Worm (Caenorhabditis elegans) whole organism, midembryonic: ENCODE data around the gene otub-4.
"Not testable (repeated sequence)": the region's sequence is repeated elsewhere in the genome, so short reads cannot be mapped to it uniquely, and the experiment has no call there.

Experiments used
- T22C8.4 ChIP-seq: fragments of 200-800 bp; sonication (Bioruptor generic); IDR thresholded peaks from 2 replicates; pipeline ENCODE4 v1.3.6; 2022; ENCODE audit warnings: missing genetic modification characterization, missing compliant biosample characterization
- cog-1 ChIP-seq: sonication (generic microtip); optimal IDR thresholded peaks from 2 replicates; lab custom pipeline; 2016; ENCODE audit warnings: missing genetic modification characterization, missing compliant biosample characterization
- flt-1 ChIP-seq: fragments of 200-800 bp; sonication (Bioruptor generic); IDR thresholded peaks from 2 replicates; pipeline ENCODE4 v1.3.6; 2022; ENCODE audit warnings: missing genetic modification characterization, missing compliant biosample characterization
- klf-2 ChIP-seq: fragments of 200-800 bp; sonication (Bioruptor generic); conservative IDR thresholded peaks from 2 replicates; pipeline ENCODE4 v1.3.6; 2022; ENCODE audit warnings: missing genetic modification reagents, missing genetic modification characterization, missing compliant biosample characterization
- med-1 ChIP-seq: sonication (generic microtip); optimal IDR thresholded peaks from 2 replicates; lab custom pipeline; 2017; ENCODE audit warnings: missing genetic modification characterization, mild to moderate bottlenecking, missing compliant biosample characterization, antibody characterized with exemption, missing genetic modification reagents; ENCODE audit not compliant: insufficient read depth
- ref-1 ChIP-seq: fragments of 200-800 bp; sonication (Bioruptor generic); conservative IDR thresholded peaks from 2 replicates; pipeline ENCODE4 v1.3.6; 2022; ENCODE audit warnings: missing genetic modification reagents, missing genetic modification characterization, missing compliant biosample characterization
- tab-1 ChIP-seq: fragments of 200-800 bp; sonication (Bioruptor generic); IDR thresholded peaks from 2 replicates; pipeline ENCODE4 v1.3.6; 2022; ENCODE audit warnings: missing genetic modification characterization, missing compliant biosample characterization
- ztf-23 ChIP-seq: fragments of 200-800 bp; sonication (Bioruptor generic); IDR thresholded peaks from 2 replicates; pipeline ENCODE4 v1.3.6; 2022; ENCODE audit warnings: missing genetic modification reagents, missing genetic modification characterization, missing compliant biosample characterization
- ztf-29 ChIP-seq: fragments of 200-800 bp; sonication (Bioruptor generic); IDR thresholded peaks from 2 replicates; pipeline ENCODE4 v1.3.6; 2022; ENCODE audit warnings: missing genetic modification reagents, missing genetic modification characterization, missing compliant biosample characterization

ce11 chrIV:3389999-3390398, 12.1 kb upstream of the otub-4 start, which contains the start of gene B0546.5:
- TF ChIP-seq flt-1 (GFP tag; lab: Robert Waterston, UW); ztf-23; T22C8.4 (GFP tag; lab: Robert Waterston, UW); klf-2 (GFP tag; lab: Robert Waterston, UW); tab-1 (GFP tag; lab: Robert Waterston, UW); cog-1 (tag; lab: Kevin White, UChicago); med-1 (GFP tag; lab: Kevin White, UChicago); ztf-29 (GFP tag; lab: Robert Waterston, UW); ref-1 (GFP tag; lab: Robert Waterston, UW): not testable (repeated sequence)
